Worm (Caenorhabditis elegans): ENCODE results near the gene ZK1307.3.
A peak's percentile ranks its signal among the peaks of the same experiment; 100 is the strongest.

ZK1307.3 gene

ce11 chrII:9604063-9604462 is 48.8 kb downstream of the ZK1307.3 start (continued):
- TF ChIP-seq spr-1 (tag; optimal IDR thresholded peaks at IDR 0.05) (no peak), dmd-8 (GFP tag; IDR thresholded peaks at IDR 0.05) (no peak), set-16 (GFP tag; IDR thresholded peaks at IDR 0.05) (no peak), Y48G9A.11 (GFP tag; IDR thresholded peaks at IDR 0.05) (no peak), lim-7 (GFP tag; IDR thresholded peaks at IDR 0.05) (no peak), mxl-3 (GFP tag; optimal IDR thresholded peaks at IDR 0.05) (peak; percentile 34), ama-1 (optimal IDR thresholded peaks at IDR 0.05) (no peak), php-3 (GFP tag; IDR thresholded peaks at IDR 0.05) (no peak), R02D3.7 (tag; optimal IDR thresholded peaks at IDR 0.05) (no peak), ZK546.5 (tag; optimal IDR thresholded peaks at IDR 0.05) (no peak), gei-8 (GFP tag; optimal IDR thresholded peaks at IDR 0.05) (no peak), nhr-6 (tag; optimal IDR thresholded peaks at IDR 0.05) (no peak), nhr-237 (tag; optimal IDR thresholded peaks at IDR 0.05) (no peak), dmd-9 (GFP tag; IDR thresholded peaks at IDR 0.05) (no peak), tag-97 (GFP tag; IDR thresholded peaks at IDR 0.05) (no peak), madf-5 (GFP tag; IDR thresholded peaks at IDR 0.05) (no peak), F26F4.8 (GFP tag; conservative IDR thresholded peaks at IDR 0.05) (no peak), mes-2 (tag; optimal IDR thresholded peaks at IDR 0.05; ENCODE audit: poor library complexity, severe bottlenecking) (peak; percentile 30), snpc-1.2 (GFP tag; IDR thresholded peaks at IDR 0.05) (no peak), hif-1 (tag; optimal IDR thresholded peaks at IDR 0.05) (peak in 1 of 2 experiments; percentile 15), nhr-42 (GFP tag; IDR thresholded peaks at IDR 0.05) (no peak), lin-29 (GFP tag; IDR thresholded peaks at IDR 0.05) (no peak), D1046.2 (GFP tag; IDR thresholded peaks at IDR 0.05) (no peak), snpc-4 (tag; optimal IDR thresholded peaks at IDR 0.05) (no peak), lsy-2 (tag; optimal IDR thresholded peaks at IDR 0.05) (no peak), hmg-1.1 (GFP tag; IDR thresholded peaks at IDR 0.05) (no peak), ceh-20 (GFP tag; IDR thresholded peaks at IDR 0.05) (no peak), madf-9 (GFP tag; conservative IDR thresholded peaks at IDR 0.05) (no peak)

DNA sequence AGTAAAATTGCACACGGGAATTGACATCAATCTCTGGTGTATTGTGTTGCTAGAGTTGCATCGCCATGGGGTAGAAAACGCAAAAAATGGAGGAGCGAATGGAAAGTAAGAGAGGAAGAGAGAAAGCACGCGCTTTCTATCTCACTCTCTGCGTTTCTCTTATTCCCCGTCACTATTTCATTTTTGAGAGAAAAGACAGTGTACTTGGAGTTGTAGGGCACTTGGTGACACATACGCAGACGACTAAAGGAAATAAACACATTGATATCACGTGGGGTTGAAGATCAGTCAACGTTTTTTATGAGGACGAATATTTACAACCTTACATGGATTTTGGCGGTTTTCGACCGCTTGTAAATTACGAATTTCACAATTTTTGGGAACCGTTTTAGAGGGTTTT is 49.4 kb downstream of the ZK1307.3 start:
- peak; percentile 72 to 82 for TF ChIP-seq daf-16 (GFP tag; optimal IDR thresholded peaks at IDR 0.05)
- peak; percentile 98 for TF ChIP-seq daf-16 (tag; optimal IDR thresholded peaks at IDR 0.05)
- TF ChIP-seq hmg-1.1 (GFP tag; IDR thresholded peaks at IDR 0.05) = peak; percentile 88
- TF ChIP-seq lin-29 (GFP tag; IDR thresholded peaks at IDR 0.05) = peak; percentile 64; the same call in 1 of the 2 replicates
- peak; percentile 79 for TF ChIP-seq cey-2 (tag; optimal IDR thresholded peaks at IDR 0.05; ENCODE audit: borderline replicate concordance, insufficient read depth)
- no peak for TF ChIP-seq ceh-62 (tag; optimal IDR thresholded peaks at IDR 0.05)
- peak; percentile 42 for TF ChIP-seq F37D6.2 (tag; optimal IDR thresholded peaks at IDR 0.05)
- no peak for TF ChIP-seq ceh-44 (GFP tag; IDR thresholded peaks at IDR 0.05)
- TF ChIP-seq duxl-1 (tag; optimal IDR thresholded peaks at IDR 0.05; ENCODE audit: poor library complexity) = peak; percentile 53
- TF ChIP-seq nhr-25 (tag; optimal IDR thresholded peaks at IDR 0.05; ENCODE audit: borderline replicate concordance, insufficient read depth) = peak; percentile 62
- no peak for TF ChIP-seq madf-5 (GFP tag; IDR thresholded peaks at IDR 0.05)
- peak in 1 of 2 experiments; percentile 100 for TF ChIP-seq unc-62 (GFP tag; optimal IDR thresholded peaks at IDR 0.05 in 1 of 2)
- TF ChIP-seq unc-62 (tag; optimal IDR thresholded peaks at IDR 0.05) = no peak
- no peak for TF ChIP-seq F26F4.8 (GFP tag; conservative IDR thresholded peaks at IDR 0.05)
- no peak for TF ChIP-seq daf-19 (GFP tag; conservative IDR thresholded peaks at IDR 0.05)
- peak; percentile 98 for TF ChIP-seq aha-1 (tag)
- TF ChIP-seq nhr-102 (tag; optimal IDR thresholded peaks at IDR 0.05) = peak; percentile 89
- no peak for TF ChIP-seq skn-1 (tag; optimal IDR thresholded peaks at IDR 0.05)
- no peak for TF ChIP-seq unc-39 (tag; optimal IDR thresholded peaks at IDR 0.05)
- TF ChIP-seq hif-1 (tag; optimal IDR thresholded peaks at IDR 0.05) = peak; percentile 75 to 96
- peak; percentile 99 for TF ChIP-seq hlh-11 (tag; optimal IDR thresholded peaks at IDR 0.05)
- TF ChIP-seq lin-13 (GFP tag; optimal IDR thresholded peaks at IDR 0.05) = peak; percentile 78
- peak; percentile 61 for TF ChIP-seq ama-1 (optimal IDR thresholded peaks at IDR 0.05)
- TF ChIP-seq ceh-20 (GFP tag; IDR thresholded peaks at IDR 0.05) = peak; percentile 85
- peak; percentile 60 for TF ChIP-seq pqm-1 (tag; optimal IDR thresholded peaks at IDR 0.05)
- peak; percentile 74 to 93 for TF ChIP-seq lsy-2 (tag; optimal IDR thresholded peaks at IDR 0.05)
- peak; percentile 78 for TF ChIP-seq mes-2 (tag; optimal IDR thresholded peaks at IDR 0.05; ENCODE audit: poor library complexity, severe bottlenecking)
- peak; percentile 42 for TF ChIP-seq lin-39 (tag; optimal IDR thresholded peaks at IDR 0.05)
- TF ChIP-seq vab-7 (GFP tag; IDR thresholded peaks at IDR 0.05) = no peak
- peak; percentile 97 for TF ChIP-seq tra-1 (GFP tag; IDR thresholded peaks at IDR 0.05)
- TF ChIP-seq ztf-11 (tag; optimal IDR thresholded peaks at IDR 0.05) = no peak

All from whole organism, L4 larva.